Fruit fly (Drosophila melanogaster) whole organism, embryonic: ENCODE data around the gene CG15406.

ENCODE experiments used
- Adf1 ChIP-seq: fragments of 200-800 bp; sonication (Bioruptor generic); IDR thresholded peaks from 2 replicates; pipeline ENCODE4 v1.3.6; 2022; ENCODE audit warnings: missing biosample characterization, missing genetic modification characterization
- Antp ChIP-seq: fragments of 200-800 bp; sonication (Bioruptor generic); optimal IDR thresholded peaks from 3 replicates; lab custom pipeline; 2016; ENCODE audit warnings: missing biosample characterization, missing genetic modification characterization
- Atf-2 ChIP-seq: fragments of 200-800 bp; sonication (Bioruptor generic); optimal IDR thresholded peaks from 2 replicates; lab custom pipeline; 2016; ENCODE audit warnings: missing biosample characterization, missing genetic modification characterization
- B-H2 ChIP-seq: fragments of 200-800 bp; sonication (Bioruptor generic); optimal IDR thresholded peaks from 2 replicates; lab custom pipeline; 2018; ENCODE audit warnings: missing biosample characterization, mild to moderate bottlenecking, missing genetic modification characterization
- CG11247 ChIP-seq: fragments of 200-800 bp; sonication (Bioruptor generic); IDR thresholded peaks from 2 replicates; pipeline ENCODE4 v1.3.6; 2022; ENCODE audit warnings: missing biosample characterization, missing genetic modification characterization
- CG11398 ChIP-seq: fragments of 200-800 bp; sonication (Bioruptor generic); optimal IDR thresholded peaks from 2 replicates; lab custom pipeline; 2016; ENCODE audit warnings: missing biosample characterization, missing genetic modification characterization
- CG12391 ChIP-seq: fragments of 200-800 bp; sonication (Bioruptor generic); optimal IDR thresholded peaks from 3 replicates; lab custom pipeline; 2018; ENCODE audit warnings: missing biosample characterization, mild to moderate bottlenecking, missing genetic modification characterization, moderate library complexity
- CG12659 ChIP-seq: fragments of 200-800 bp; sonication (Bioruptor generic); optimal IDR thresholded peaks from 3 replicates; lab custom pipeline; 2017; ENCODE audit warnings: mild to moderate bottlenecking, missing biosample characterization, missing genetic modification reagents, missing genetic modification characterization
- CG12769 ChIP-seq: fragments of 200-800 bp; sonication (Bioruptor generic); optimal IDR thresholded peaks from 2 replicates; lab custom pipeline; 2019; ENCODE audit warnings: missing biosample characterization, mild to moderate bottlenecking, missing genetic modification characterization, moderate library complexity
- CG15696 ChIP-seq: fragments of 200-800 bp; sonication (Bioruptor generic); optimal IDR thresholded peaks from 2 replicates; lab custom pipeline; 2019; ENCODE audit warnings: missing biosample characterization, mild to moderate bottlenecking, missing genetic modification characterization, moderate library complexity
- CG18619 ChIP-seq: fragments of 200-800 bp; sonication (Bioruptor generic); optimal IDR thresholded peaks from 3 replicates; lab custom pipeline; 2017; ENCODE audit warnings: missing biosample characterization, mild to moderate bottlenecking, missing genetic modification characterization
- CG18764 ChIP-seq: fragments of 200-800 bp; sonication (Bioruptor generic); optimal IDR thresholded peaks from 3 replicates; lab custom pipeline; 2016; ENCODE audit warnings: missing biosample characterization, missing genetic modification characterization
- CG2129 ChIP-seq: fragments of 200-800 bp; sonication (Bioruptor generic); IDR thresholded peaks from 2 replicates; pipeline ENCODE4 v1.3.6; 2022; ENCODE audit warnings: missing biosample characterization, missing genetic modification characterization; ENCODE audit not compliant: partially characterized antibody
- CG30431 ChIP-seq: fragments of 200-800 bp; sonication (Bioruptor generic); optimal IDR thresholded peaks from 2 replicates; lab custom pipeline; 2017; ENCODE audit warnings: missing biosample characterization, missing genetic modification characterization
- CG31224 ChIP-seq: fragments of 200-800 bp; sonication (Bioruptor generic); IDR thresholded peaks from 2 replicates; pipeline ENCODE4 v1.3.6; 2022; ENCODE audit warnings: missing biosample characterization, missing genetic modification characterization
- CG33213 ChIP-seq: fragments of 200-800 bp; sonication (Bioruptor generic); optimal IDR thresholded peaks from 3 replicates; lab custom pipeline; 2016; ENCODE audit warnings: missing biosample characterization, missing genetic modification characterization
- CG4404 ChIP-seq: fragments of 200-800 bp; sonication (Bioruptor generic); IDR thresholded peaks from 2 replicates; pipeline ENCODE4 v1.3.6; 2022; ENCODE audit warnings: missing biosample characterization, missing genetic modification characterization
- CHES-1-like ChIP-seq: fragments of 200-800 bp; sonication (Bioruptor generic); optimal IDR thresholded peaks from 2 replicates; lab custom pipeline; 2016; ENCODE audit warnings: missing biosample characterization, missing genetic modification characterization
- Camta ChIP-seq: fragments of 200-800 bp; sonication (Bioruptor generic); optimal IDR thresholded peaks from 2 replicates; lab custom pipeline; 2016; ENCODE audit warnings: missing biosample characterization, missing genetic modification characterization
- Dbx ChIP-seq: fragments of 200-800 bp; sonication (Bioruptor generic); IDR thresholded peaks from 3 replicates; pipeline ENCODE4 v1.3.6; 2022; ENCODE audit warnings: missing biosample characterization, missing genetic modification characterization
- Dfd ChIP-seq, 2 experiments: fragments of >200 bp; optimal IDR thresholded peaks; 2 replicates each; lab custom pipeline; 2017; ENCODE audit warnings: missing biosample characterization in 2 of 2, missing genetic modification characterization in 2 of 2
- Dref ChIP-seq: fragments of 200-800 bp; sonication (Bioruptor generic); IDR thresholded peaks from 2 replicates; pipeline ENCODE4 v1.3.6; 2022; ENCODE audit warnings: missing biosample characterization, missing genetic modification characterization
- GATAe ChIP-seq: fragments of 200-800 bp; sonication (Bioruptor generic); conservative IDR thresholded peaks from 2 replicates; pipeline ENCODE4 v1.3.6; 2022; ENCODE audit warnings: missing biosample characterization, missing genetic modification characterization
- HHEX ChIP-seq: fragments of 200-800 bp; sonication (Bioruptor generic); optimal IDR thresholded peaks from 3 replicates; lab custom pipeline; 2017; ENCODE audit warnings: missing biosample characterization, mild to moderate bottlenecking, missing genetic modification characterization, missing genetic modification reagents
- Kr ChIP-seq: fragments of 200-800 bp; sonication (Bioruptor generic); optimal IDR thresholded peaks from 2 replicates; lab custom pipeline; 2017; ENCODE audit warnings: missing biosample characterization, mild to moderate bottlenecking, missing genetic modification characterization
- Poxn ChIP-seq: fragments of 200-800 bp; sonication (Bioruptor generic); IDR thresholded peaks from 2 replicates; pipeline ENCODE4 v1.3.6; 2022; ENCODE audit warnings: missing biosample characterization, missing genetic modification characterization
- Side ChIP-seq: fragments of 200-800 bp; sonication (Bioruptor generic); optimal IDR thresholded peaks from 2 replicates; lab custom pipeline; 2016; ENCODE audit warnings: missing biosample characterization, missing genetic modification characterization
- Usf ChIP-seq: fragments of 200-800 bp; sonication (Bioruptor generic); optimal IDR thresholded peaks from 2 replicates; lab custom pipeline; 2017; ENCODE audit warnings: missing genotype, missing biosample characterization, missing genetic modification characterization
- ato ChIP-seq: fragments of 200-800 bp; sonication (Bioruptor generic); IDR thresholded peaks from 2 replicates; pipeline ENCODE4 v1.3.6; 2022; ENCODE audit warnings: missing biosample characterization, missing genetic modification characterization; ENCODE audit not compliant: partially characterized antibody
- bab2 ChIP-seq: fragments of 200-800 bp; sonication (Bioruptor generic); optimal IDR thresholded peaks from 2 replicates; lab custom pipeline; 2016; ENCODE audit warnings: missing biosample characterization, missing genetic modification characterization
- bcd ChIP-seq: fragments of 200-800 bp; sonication (Bioruptor generic); optimal IDR thresholded peaks from 2 replicates; lab custom pipeline; 2017; ENCODE audit warnings: missing biosample characterization, mild to moderate bottlenecking, missing genetic modification characterization
- croc ChIP-seq: fragments of 200-800 bp; sonication (Bioruptor generic); conservative IDR thresholded peaks from 3 replicates; pipeline ENCODE4 v1.3.6; 2022; ENCODE audit warnings: missing biosample characterization, missing genetic modification characterization
- crol ChIP-seq: fragments of 200-800 bp; sonication (Bioruptor generic); IDR thresholded peaks from 2 replicates; pipeline ENCODE4 v1.3.6; 2022; ENCODE audit warnings: missing biosample characterization, missing genetic modification characterization
- danr ChIP-seq: fragments of 200-800 bp; sonication (Bioruptor generic); IDR thresholded peaks from 2 replicates; pipeline ENCODE4 v1.3.6; 2022; ENCODE audit warnings: missing biosample characterization, missing genetic modification characterization
- disco-r ChIP-seq: fragments of 200-800 bp; sonication (Bioruptor generic); optimal IDR thresholded peaks from 2 replicates; lab custom pipeline; 2016; ENCODE audit warnings: missing biosample characterization, missing genetic modification characterization
- eyg ChIP-seq: fragments of 200-800 bp; sonication (Bioruptor generic); optimal IDR thresholded peaks from 3 replicates; lab custom pipeline; 2016; ENCODE audit warnings: missing biosample characterization, missing genetic modification characterization
- fd96Cb ChIP-seq: fragments of 200-800 bp; sonication (Bioruptor generic); optimal IDR thresholded peaks from 2 replicates; lab custom pipeline; 2018; ENCODE audit warnings: missing biosample characterization, mild to moderate bottlenecking, missing genetic modification characterization, moderate library complexity
- gro ChIP-seq: fragments of 200-800 bp; sonication (Bioruptor generic); optimal IDR thresholded peaks from 2 replicates; lab custom pipeline; 2016; ENCODE audit warnings: missing biosample characterization, missing genetic modification characterization
- gsb ChIP-seq: fragments of 200-800 bp; sonication (Bioruptor generic); IDR thresholded peaks from 2 replicates; pipeline ENCODE4 v1.3.6; 2022; ENCODE audit warnings: missing biosample characterization, missing genetic modification characterization
- gsb-n ChIP-seq: fragments of 200-800 bp; sonication (Bioruptor generic); optimal IDR thresholded peaks from 3 replicates; lab custom pipeline; 2018; ENCODE audit warnings: missing biosample characterization, mild to moderate bottlenecking, missing genetic modification characterization
- her ChIP-seq: fragments of 200-800 bp; sonication (Bioruptor generic); optimal IDR thresholded peaks from 2 replicates; lab custom pipeline; 2016; ENCODE audit warnings: missing biosample characterization, missing genetic modification characterization
- hth ChIP-seq: fragments of >200 bp; optimal IDR thresholded peaks from 2 replicates; lab custom pipeline; 2017; ENCODE audit warnings: inconsistent platforms
- jing ChIP-seq: fragments of 200-800 bp; sonication (Bioruptor generic); optimal IDR thresholded peaks from 2 replicates; lab custom pipeline; 2018; ENCODE audit warnings: missing biosample characterization, mild to moderate bottlenecking, missing genetic modification characterization
- lov ChIP-seq, 2 experiments: fragments of 200-800 bp in 1 of 2; fragments of >200 bp in 1 of 2; sonication (Bioruptor generic) in 1 of 2; IDR thresholded peaks in 1 of 2; optimal IDR thresholded peaks in 1 of 2; 2 replicates in 1 of 2; 3 replicates in 1 of 2; pipeline versions ENCODE4 v1.3.6 to Lab custom; 2017 to 2022; ENCODE audit warnings: missing biosample characterization in 1 of 2, missing genetic modification characterization in 1 of 2
- nerfin-2 ChIP-seq: fragments of 200-800 bp; sonication (Bioruptor generic); IDR thresholded peaks from 2 replicates; pipeline ENCODE4 v1.3.6; 2022; ENCODE audit warnings: missing biosample characterization, missing genetic modification characterization; ENCODE audit not compliant: partially characterized antibody
- pho ChIP-seq: fragments of 200-800 bp; sonication (Bioruptor generic); optimal IDR thresholded peaks from 2 replicates; lab custom pipeline; 2016; ENCODE audit warnings: missing biosample characterization, missing genetic modification characterization
- rib ChIP-seq: fragments of 200-800 bp; sonication (Bioruptor generic); IDR thresholded peaks from 2 replicates; pipeline ENCODE4 v1.3.6; 2022; ENCODE audit warnings: missing biosample characterization, missing genetic modification characterization
- schlank ChIP-seq: fragments of 200-800 bp; sonication (Bioruptor generic); optimal IDR thresholded peaks from 2 replicates; lab custom pipeline; 2018; ENCODE audit warnings: missing biosample characterization, mild to moderate bottlenecking, missing genetic modification characterization
- sim ChIP-seq: fragments of 200-800 bp; sonication (Bioruptor generic); IDR thresholded peaks from 2 replicates; pipeline ENCODE4 v1.3.6; 2022; ENCODE audit warnings: missing biosample characterization, missing genetic modification characterization
- tin ChIP-seq: fragments of 200-800 bp; sonication (Bioruptor generic); optimal IDR thresholded peaks from 3 replicates; lab custom pipeline; 2016; ENCODE audit warnings: missing biosample characterization, missing genetic modification characterization

Gene CG15406

DNA sequence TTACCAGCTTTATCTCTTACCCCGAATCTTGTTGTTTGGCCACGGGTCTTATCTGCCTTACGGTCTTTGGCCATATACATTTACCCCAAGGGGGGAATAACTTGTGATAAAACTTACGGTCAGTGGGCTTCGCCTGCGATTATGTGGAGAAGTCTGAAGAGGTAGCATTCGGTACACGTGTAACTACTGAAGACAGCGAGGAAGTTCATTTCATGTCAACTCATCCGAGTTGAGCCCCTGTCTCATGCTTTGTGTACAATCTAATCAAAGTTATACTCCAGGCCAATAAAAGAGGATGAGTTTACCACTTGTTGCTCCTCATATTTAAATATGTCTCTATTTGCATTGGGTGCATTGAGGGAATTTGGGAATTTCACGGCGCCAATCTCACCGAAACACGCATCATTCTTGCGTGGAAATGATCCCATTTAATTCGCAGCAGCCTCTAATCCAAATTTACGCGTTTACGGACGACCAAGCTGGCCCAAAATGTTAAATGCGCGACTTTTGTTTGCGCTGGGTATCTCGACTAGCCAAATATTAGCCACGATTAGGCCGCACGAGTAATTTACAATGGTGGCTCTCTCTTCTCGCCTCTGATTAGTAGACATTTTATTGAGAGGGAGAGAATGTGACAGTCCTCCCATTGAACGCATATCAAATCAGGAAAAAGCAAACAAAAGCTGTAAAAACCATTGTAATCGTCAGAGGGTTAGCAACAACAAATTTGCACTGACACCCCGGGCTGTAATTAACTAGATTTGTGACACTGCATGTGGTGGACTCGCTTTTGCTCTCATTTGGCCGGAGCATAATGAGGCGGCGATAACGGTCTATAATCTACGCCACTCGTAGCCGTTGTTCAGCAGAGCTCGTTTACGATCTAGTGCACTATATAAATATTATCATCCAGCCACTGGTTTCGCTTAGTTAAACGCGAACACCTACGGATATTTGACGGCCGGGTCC lies 14.6 kb downstream of the CG15406 start, which contains the start of gene CG33281 (continued):
- no peak for TF ChIP-seq bab2 (GFP tag; lab: Kevin White, UChicago)
- TF ChIP-seq fd96Cb (tag; lab: Kevin White, UChicago): no peak
- TF ChIP-seq Camta (GFP tag; lab: Kevin White, UChicago): no peak
- no peak for TF ChIP-seq Atf-2 (GFP tag; lab: Kevin White, UChicago)
- no peak for TF ChIP-seq lov (optimal IDR thresholded peaks at IDR 0.05; lab: Kevin White, UChicago)
- no peak for TF ChIP-seq lov (GFP tag; IDR thresholded peaks at IDR 0.05; lab: Robert Waterston, UW)
- TF ChIP-seq CG12391 (tag; lab: Kevin White, UChicago): no peak
- TF ChIP-seq croc (GFP tag; lab: Robert Waterston, UW): no peak
- peak; percentile 75 for TF ChIP-seq HHEX (GFP tag; lab: Kevin White, UChicago)
- TF ChIP-seq CG12769: no peak
- peak; percentile 73 for TF ChIP-seq GATAe (GFP tag; lab: Robert Waterston, UW)
- TF ChIP-seq Dref: no peak
- TF ChIP-seq Dbx: no peak
- no peak for TF ChIP-seq Antp (GFP tag; lab: Kevin White, UChicago)
- TF ChIP-seq rib: no peak
- TF ChIP-seq nerfin-2 (GFP tag; lab: Robert Waterston, UW): no peak
- no peak for TF ChIP-seq Kr (GFP tag; lab: Kevin White, UChicago)
- no peak for TF ChIP-seq CHES-1-like (GFP tag; lab: Kevin White, UChicago)
- TF ChIP-seq gsb (GFP tag; lab: Robert Waterston, UW): 0 out of 2 replicates have a peak, but pooled peaks have one; percentile 28
- TF ChIP-seq CG15696: no peak
- no peak for TF ChIP-seq her (GFP tag; lab: Kevin White, UChicago)
- no peak for TF ChIP-seq danr
- no peak for TF ChIP-seq jing
- no peak for TF ChIP-seq CG12659 (GFP tag; lab: Kevin White, UChicago)
- no peak for TF ChIP-seq CG18764
- TF ChIP-seq bcd: no peak
- no peak for TF ChIP-seq Adf1 (GFP tag; lab: Robert Waterston, UW)
- TF ChIP-seq tin (GFP tag; lab: Kevin White, UChicago): no peak
- TF ChIP-seq pho: no peak
- no peak for TF ChIP-seq CG31224
- no peak for TF ChIP-seq eyg
- TF ChIP-seq hth (lab: Kevin White, UChicago): no peak
- TF ChIP-seq CG30431: no peak
- TF ChIP-seq CG18619 (GFP tag; lab: Kevin White, UChicago): no peak
- TF ChIP-seq crol (GFP tag; lab: Robert Waterston, UW): no peak
- TF ChIP-seq Side (GFP tag; lab: Kevin White, UChicago): no peak
- no peak for TF ChIP-seq disco-r
- TF ChIP-seq schlank (tag; lab: Kevin White, UChicago): no peak
- no peak for TF ChIP-seq ato (GFP tag; lab: Robert Waterston, UW)
- TF ChIP-seq CG11247 (GFP tag; lab: Robert Waterston, UW): no peak
- no peak for TF ChIP-seq CG11398 (GFP tag; lab: Kevin White, UChicago)
- TF ChIP-seq CG33213 (GFP tag; lab: Kevin White, UChicago): no peak
- no peak for TF ChIP-seq gsb-n (tag; lab: Kevin White, UChicago)
- TF ChIP-seq gro (GFP tag; lab: Kevin White, UChicago): no peak
- no peak for TF ChIP-seq Poxn (GFP tag; lab: Robert Waterston, UW)
- TF ChIP-seq Dfd (GFP tag; optimal IDR thresholded peaks at IDR 0.05; lab: Kevin White, UChicago): no peak
- no peak for TF ChIP-seq B-H2 (GFP tag; lab: Kevin White, UChicago)
- no peak for TF ChIP-seq CG2129 (GFP tag; lab: Robert Waterston, UW)
- no peak for TF ChIP-seq sim (GFP tag; lab: Robert Waterston, UW)
- no peak for TF ChIP-seq CG4404 (GFP tag; lab: Robert Waterston, UW)
- no peak for TF ChIP-seq Usf
